Worm (Caenorhabditis elegans): ENCODE data around the gene hlh-29.

The hlh-29 gene

DNA sequence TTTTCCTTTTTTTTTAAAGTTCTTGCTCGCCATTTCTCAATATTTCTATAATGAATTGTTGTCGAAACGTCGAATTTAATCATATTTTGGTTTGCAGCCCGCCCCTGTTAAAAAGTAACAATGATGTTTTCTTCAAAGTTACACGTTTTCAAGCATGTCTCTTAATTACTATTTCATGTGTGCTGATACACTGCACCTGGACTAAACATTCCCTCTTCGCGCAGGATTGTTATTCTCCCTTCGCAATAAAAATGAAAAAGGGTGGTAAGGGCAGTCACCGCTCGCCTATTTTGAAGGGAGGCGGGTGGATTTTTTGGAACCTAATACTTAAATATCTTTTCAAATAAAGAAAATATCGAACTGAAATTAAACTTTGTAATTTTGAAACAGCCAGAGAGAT, 2.9 kb downstream of the hlh-29 start:
- no peak for TF ChIP-seq pat-9 (tag; optimal IDR thresholded peaks at IDR 0.05)
- TF ChIP-seq sdc-2 (tag; optimal IDR thresholded peaks at IDR 0.05) = peak; percentile 97

DNA sequence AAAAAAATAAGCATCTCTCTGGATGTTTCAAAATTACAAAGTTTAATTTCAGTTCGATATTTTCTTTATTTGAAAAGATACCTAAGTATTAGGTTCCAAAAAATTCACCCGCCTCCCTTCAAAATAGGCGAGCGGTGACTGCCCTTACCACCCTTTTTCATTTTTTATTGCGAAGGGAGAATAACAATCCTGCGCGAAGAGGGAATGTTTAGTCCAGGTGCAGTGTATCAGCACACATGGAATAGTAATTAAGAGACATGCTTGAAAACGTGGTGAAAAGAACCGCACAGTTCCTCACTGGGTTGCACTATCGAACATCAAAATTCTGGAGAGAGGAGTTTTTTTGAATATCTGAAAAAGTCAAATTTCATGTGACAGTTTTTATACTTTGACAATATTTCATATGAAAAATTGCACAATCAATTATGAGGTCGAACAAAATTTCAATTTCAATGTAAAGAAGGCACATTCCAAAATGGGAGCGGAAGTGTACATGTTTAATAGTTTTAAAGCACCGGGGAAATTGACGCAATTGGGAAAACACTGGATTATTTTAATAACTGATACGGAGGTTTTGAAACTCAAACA, 4.0 kb downstream of the hlh-29 start:
- TF ChIP-seq odd-2 (tag; optimal IDR thresholded peaks at IDR 0.05) (no peak), pha-2 (tag; optimal IDR thresholded peaks at IDR 0.05) (no peak), T23F11.4 (GFP tag; optimal IDR thresholded peaks at IDR 0.05) (no peak), hlh-8 (tag; optimal IDR thresholded peaks at IDR 0.05) (no peak), gmeb-2 (tag; optimal IDR thresholded peaks at IDR 0.05) (no peak), K09A11.1 (tag; optimal IDR thresholded peaks at IDR 0.05; ENCODE audit: insufficient read depth) (no peak), C08G9.2 (tag; optimal IDR thresholded peaks at IDR 0.05) (no peak), npax-4 (tag; optimal IDR thresholded peaks at IDR 0.05) (no peak), tbx-7 (tag; optimal IDR thresholded peaks at IDR 0.05) (no peak), ets-4 (tag; optimal IDR thresholded peaks at IDR 0.05) (no peak), ceh-22 (tag; optimal IDR thresholded peaks at IDR 0.05) (no peak), sdc-2 (tag; optimal IDR thresholded peaks at IDR 0.05) (peak; percentile 99), ceh-24 (tag; optimal IDR thresholded peaks at IDR 0.05) (no peak), ceh-14 (tag; optimal IDR thresholded peaks at IDR 0.05) (no peak), Y22D7AL.16 (tag; optimal IDR thresholded peaks at IDR 0.05) (no peak), fkh-6 (tag; optimal IDR thresholded peaks at IDR 0.05) (no peak), nfya-1 (tag; optimal IDR thresholded peaks at IDR 0.05) (peak; percentile 44), pqm-1 (tag; optimal IDR thresholded peaks at IDR 0.05) (no peak), sox-2 (GFP tag; IDR thresholded peaks at IDR 0.05) (no peak; the same call in 1 of the 2 replicates), madf-2 (tag; optimal IDR thresholded peaks at IDR 0.05) (no peak), rnt-1 (tag; optimal IDR thresholded peaks at IDR 0.05) (peak; percentile 26), unc-55 (GFP tag; optimal IDR thresholded peaks at IDR 0.05) (no peak), ceh-34 (tag; optimal IDR thresholded peaks at IDR 0.05) (peak; percentile 35), F13H6.1 (tag; optimal IDR thresholded peaks at IDR 0.05) (no peak), elt-4 (tag; optimal IDR thresholded peaks at IDR 0.05) (no peak), che-1 (tag; optimal IDR thresholded peaks at IDR 0.05) (no peak), unc-3 (GFP tag; conservative IDR thresholded peaks at IDR 0.05) (no peak; the same call in 1 of the 2 replicates), unc-3 (tag; optimal IDR thresholded peaks at IDR 0.05) (no peak), mec-3 (tag; optimal IDR thresholded peaks at IDR 0.05; ENCODE audit: borderline replicate concordance) (no peak), unc-86 (tag; optimal IDR thresholded peaks at IDR 0.05) (no peak), nhr-11 (tag; optimal IDR thresholded peaks at IDR 0.05) (no peak), pag-3 (tag; optimal IDR thresholded peaks at IDR 0.05; ENCODE audit: borderline replicate concordance) (no peak), hlh-6 (tag; optimal IDR thresholded peaks at IDR 0.05) (no peak), eyg-1 (tag; optimal IDR thresholded peaks at IDR 0.05) (no peak), elt-2 (tag; optimal IDR thresholded peaks at IDR 0.05) (no peak), pat-9 (tag; optimal IDR thresholded peaks at IDR 0.05) (no peak), ceh-31 (tag; optimal IDR thresholded peaks at IDR 0.05) (peak; percentile 58), hlh-30 (tag; optimal IDR thresholded peaks at IDR 0.05; ENCODE audit: insufficient read depth) (no peak), unc-42 (tag; optimal IDR thresholded peaks at IDR 0.05) (peak; percentile 58), K02D7.2 (tag; optimal IDR thresholded peaks at IDR 0.05) (no peak), fax-1 (tag; optimal IDR thresholded peaks at IDR 0.05) (no peak), dve-1 (tag; optimal IDR thresholded peaks at IDR 0.05) (no peak), pax-1 (tag; optimal IDR thresholded peaks at IDR 0.05) (no peak), nhr-232 (tag; optimal IDR thresholded peaks at IDR 0.05) (no peak), ceh-2 (tag; optimal IDR thresholded peaks at IDR 0.05) (peak; percentile 15), dmd-4 (tag; optimal IDR thresholded peaks at IDR 0.05; ENCODE audit: borderline replicate concordance) (no peak), fkh-10 (GFP tag; optimal IDR thresholded peaks at IDR 0.05) (no peak), ztf-16 (tag; optimal IDR thresholded peaks at IDR 0.05) (no peak), ceh-48 (tag; optimal IDR thresholded peaks at IDR 0.05) (no peak), ceh-6 (GFP tag; optimal IDR thresholded peaks at IDR 0.05) (no peak), ceh-19 (GFP tag; optimal IDR thresholded peaks at IDR 0.05) (no peak)

Measured in whole organism, late embryonic.